Fruit fly (Drosophila melanogaster) whole organism, pupa: ENCODE results near the gene CG4080.

Source experiments
- CG4496 ChIP-seq: fragments of 200-800 bp; sonication (Bioruptor generic); IDR thresholded peaks from 3 replicates; pipeline ENCODE4 v1.3.6; 2022; ENCODE audit warnings: missing biosample characterization, missing genetic modification characterization
- EcR ChIP-seq: fragments of 200-800 bp; sonication (Bioruptor generic); optimal IDR thresholded peaks from 3 replicates; lab custom pipeline; 2019; ENCODE audit warnings: missing biosample characterization, missing genetic modification characterization, mild to moderate bottlenecking, moderate library complexity, missing genetic modification reagents
- Ets98B ChIP-seq: fragments of 200-800 bp; sonication (Bioruptor generic); IDR thresholded peaks from 2 replicates; pipeline ENCODE4 v1.3.6; 2022; ENCODE audit warnings: missing biosample characterization, missing genetic modification characterization
- Snoo ChIP-seq: fragments of 200-800 bp; sonication (Bioruptor generic); optimal IDR thresholded peaks from 3 replicates; lab custom pipeline; 2017; ENCODE audit warnings: missing biosample characterization, mild to moderate bottlenecking, missing genetic modification characterization, inconsistent platforms

The CG4080 gene

DNA sequence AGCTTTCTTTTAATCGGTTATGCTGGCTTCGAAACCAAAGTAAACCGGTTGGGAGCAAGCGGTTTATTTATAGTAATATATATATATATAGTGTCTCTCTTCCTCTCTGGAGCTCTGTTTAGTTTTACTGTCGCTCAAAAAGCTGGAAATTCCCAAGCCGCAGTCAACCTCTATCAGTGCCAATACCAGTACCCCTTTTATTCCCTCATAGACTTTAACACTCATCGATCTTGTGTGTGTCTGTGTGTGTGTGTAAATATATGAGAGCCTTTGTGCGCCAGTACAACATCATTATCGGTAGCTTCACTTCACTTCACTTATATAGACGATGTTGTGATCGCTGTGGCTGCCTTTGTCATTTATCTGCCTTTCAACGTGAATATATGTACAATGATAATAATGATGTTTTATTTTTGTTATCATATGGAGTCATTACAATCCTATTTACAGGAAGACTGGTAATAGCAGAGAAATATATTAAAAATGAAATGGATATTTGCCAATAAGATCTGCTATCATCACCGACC is 61.0 kb downstream of the CG4080 start:
- TF ChIP-seq Snoo: no peak
- TF ChIP-seq CG4496 (GFP tag; lab: Robert Waterston, UW): peak; percentile 38; the same call in 1 of the 3 replicates
- peak; percentile 79 for TF ChIP-seq EcR
- no peak; the same call in 1 of the 2 replicates for TF ChIP-seq Ets98B (GFP tag; lab: Robert Waterston, UW)
- TF ChIP-seq, all 21 proteins: peak for 2
